Worm (Caenorhabditis elegans) whole organism, mixed stage, embryonic: ENCODE measurements around the gene B0244.16.

ENCODE experiments used
- M03D4.4 ChIP-seq: sonication (generic microtip); optimal IDR thresholded peaks from 2 replicates; lab custom pipeline; 2017; ENCODE audit warnings: mild to moderate bottlenecking, missing genetic modification characterization, missing compliant biosample characterization
- bed-3 ChIP-seq: fragments of 200-800 bp; sonication (Bioruptor generic); optimal IDR thresholded peaks from 3 replicates; lab custom pipeline; 2018; ENCODE audit warnings: mild to moderate bottlenecking, missing genetic modification characterization, moderate library complexity, missing compliant biosample characterization
- blmp-1 ChIP-seq: fragments of 150-350 bp; optimal IDR thresholded peaks from 2 replicates; lab custom pipeline; 2014; ENCODE audit warnings: missing biosample characterization, missing genetic modification characterization
- ceh-39 ChIP-seq: fragments of 150-350 bp; optimal IDR thresholded peaks from 2 replicates; lab custom pipeline; 2014; ENCODE audit warnings: missing biosample characterization, missing genetic modification characterization
- ceh-43 ChIP-seq: fragments of 200-800 bp; sonication (Bioruptor generic); optimal IDR thresholded peaks from 2 replicates; lab custom pipeline; 2018; ENCODE audit warnings: mild to moderate bottlenecking, missing genetic modification characterization, moderate library complexity, missing compliant biosample characterization
- ceh-83 ChIP-seq: fragments of 200-800 bp; sonication (Bioruptor generic); optimal IDR thresholded peaks from 2 replicates; lab custom pipeline; 2018; ENCODE audit warnings: mild to moderate bottlenecking, missing genetic modification characterization, missing compliant biosample characterization
- ces-1 ChIP-seq: fragments of 150-350 bp; optimal IDR thresholded peaks from 2 replicates; lab custom pipeline; 2014; ENCODE audit warnings: missing biosample characterization, missing genetic modification reagents, missing genetic modification characterization
- cnd-1 ChIP-seq: fragments of 200-800 bp; sonication (Bioruptor generic); optimal IDR thresholded peaks from 2 replicates; lab custom pipeline; 2018; ENCODE audit warnings: mild to moderate bottlenecking, missing genetic modification characterization, missing compliant biosample characterization
- drap-1 ChIP-seq: fragments of 200-800 bp; sonication (Bioruptor generic); optimal IDR thresholded peaks from 3 replicates; lab custom pipeline; 2018; ENCODE audit warnings: mild to moderate bottlenecking, missing genetic modification characterization, missing compliant biosample characterization
- elt-3 ChIP-seq: fragments of 150-350 bp; optimal IDR thresholded peaks from 2 replicates; lab custom pipeline; 2014; ENCODE audit warnings: missing biosample characterization, missing genetic modification characterization
- flh-1 ChIP-seq: fragments of 200-800 bp; sonication (Bioruptor generic); optimal IDR thresholded peaks from 2 replicates; lab custom pipeline; 2018; ENCODE audit warnings: mild to moderate bottlenecking, missing genetic modification characterization, moderate library complexity, missing compliant biosample characterization
- ham-2 ChIP-seq: fragments of 200-800 bp; sonication (Bioruptor generic); optimal IDR thresholded peaks from 2 replicates; lab custom pipeline; 2018; ENCODE audit warnings: mild to moderate bottlenecking, missing genetic modification characterization, missing compliant biosample characterization
- hlh-1 ChIP-seq: fragments of 150-350 bp; optimal IDR thresholded peaks from 2 replicates; lab custom pipeline; 2014; ENCODE audit warnings: missing biosample characterization, missing genetic modification reagents, missing genetic modification characterization
- lin-13 ChIP-seq: fragments of 150-350 bp; optimal IDR thresholded peaks from 2 replicates; lab custom pipeline; 2014; ENCODE audit warnings: missing biosample characterization, missing genetic modification characterization
- lin-32 ChIP-seq: fragments of 200-800 bp; sonication (Bioruptor generic); optimal IDR thresholded peaks from 2 replicates; lab custom pipeline; 2018; ENCODE audit warnings: mild to moderate bottlenecking, missing genetic modification characterization, missing compliant biosample characterization
- lsy-2 ChIP-seq: fragments of 150-350 bp; optimal IDR thresholded peaks from 2 replicates; lab custom pipeline; 2014; ENCODE audit warnings: missing biosample characterization, missing genetic modification characterization
- mab-5 ChIP-seq: fragments of 150-350 bp; optimal IDR thresholded peaks from 2 replicates; lab custom pipeline; 2014; ENCODE audit warnings: missing biosample characterization, missing genetic modification characterization
- mep-1 ChIP-seq: fragments of 150-350 bp; optimal IDR thresholded peaks from 2 replicates; lab custom pipeline; 2017; ENCODE audit warnings: missing biosample characterization, missing genetic modification reagents, missing genetic modification characterization, inconsistent platforms
- mls-2 ChIP-seq: sonication (generic microtip); optimal IDR thresholded peaks from 2 replicates; lab custom pipeline; 2016; ENCODE audit warnings: mild to moderate bottlenecking, missing genetic modification characterization, moderate library complexity, missing compliant biosample characterization
- nhr-2 ChIP-seq: fragments of 150-350 bp; optimal IDR thresholded peaks from 2 replicates; lab custom pipeline; 2014; ENCODE audit warnings: missing biosample characterization, missing genetic modification characterization
- nhr-237 ChIP-seq: fragments of 150-350 bp; optimal IDR thresholded peaks from 2 replicates; lab custom pipeline; 2014; ENCODE audit warnings: missing biosample characterization, missing genetic modification characterization
- nhr-28 ChIP-seq: fragments of 150-350 bp; optimal IDR thresholded peaks from 2 replicates; lab custom pipeline; 2014; ENCODE audit warnings: missing biosample characterization, missing genetic modification characterization
- nhr-76 ChIP-seq: sonication (generic microtip); optimal IDR thresholded peaks from 2 replicates; lab custom pipeline; 2017; ENCODE audit warnings: missing biosample characterization, missing genetic modification characterization
- pha-4 ChIP-seq: fragments of 150-350 bp; optimal IDR thresholded peaks from 2 replicates; lab custom pipeline; 2018; ENCODE audit warnings: missing biosample characterization, missing genetic modification reagents, missing genetic modification characterization
- snpc-4 ChIP-seq: fragments of 150-350 bp; optimal IDR thresholded peaks from 2 replicates; lab custom pipeline; 2014; ENCODE audit warnings: missing biosample characterization, missing genetic modification characterization
- sptf-1 ChIP-seq: sonication (generic microtip); optimal IDR thresholded peaks from 2 replicates; lab custom pipeline; 2017; ENCODE audit warnings: mild to moderate bottlenecking, missing genetic modification characterization, moderate library complexity, missing compliant biosample characterization
- unc-120 ChIP-seq: sonication (generic microtip); optimal IDR thresholded peaks from 2 replicates; lab custom pipeline; 2017; ENCODE audit warnings: missing genetic modification characterization, missing compliant biosample characterization; ENCODE audit not compliant: poor library complexity, severe bottlenecking
- unc-39 ChIP-seq: fragments of 150-350 bp; optimal IDR thresholded peaks from 2 replicates; lab custom pipeline; 2014; ENCODE audit warnings: missing biosample characterization, missing genetic modification characterization
- zip-8 ChIP-seq: fragments of 150-350 bp; optimal IDR thresholded peaks from 2 replicates; lab custom pipeline; 2014; ENCODE audit warnings: missing biosample characterization, missing genetic modification characterization
- ztf-11 ChIP-seq: fragments of 150-350 bp; optimal IDR thresholded peaks from 2 replicates; lab custom pipeline; 2014; ENCODE audit warnings: missing biosample characterization, missing genetic modification characterization

The B0244.16 gene

DNA sequence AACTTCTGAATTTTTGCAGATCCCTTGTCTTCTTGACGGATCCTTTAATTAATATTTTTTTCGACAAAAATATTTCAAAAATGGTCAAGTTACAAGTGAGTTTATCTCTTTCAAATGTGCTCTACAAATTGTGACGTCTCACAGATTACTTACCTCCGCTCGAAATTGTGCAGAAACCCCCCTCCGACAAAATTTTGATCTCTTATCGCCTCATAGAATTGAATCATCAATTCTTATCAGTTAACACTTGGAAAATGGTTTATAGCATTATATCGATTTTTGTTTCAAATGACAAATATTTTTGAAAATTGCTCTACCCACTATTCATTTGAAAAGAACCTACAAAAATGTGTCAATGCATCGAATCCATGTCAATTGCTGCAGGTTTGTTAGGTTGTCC is 5.9 kb upstream of the B0244.16 start, which contains the start of gene B0244.10:
Gene B0244.10, plus strand, starts transcription at position 254 of the 400 bp plus-strand sequence.
- TF ChIP-seq bed-3 (GFP tag; lab: Kevin White, UChicago) (no peak), ceh-43 (GFP tag; lab: Kevin White, UChicago) (no peak), nhr-28 (no peak), M03D4.4 (no peak), ceh-39 (tag; lab: Kevin White, UChicago) (no peak), mep-1 (tag; lab: Kevin White, UChicago) (no peak), elt-3 (no peak), cnd-1 (tag; lab: Kevin White, UChicago) (no peak), nhr-237 (tag; lab: Kevin White, UChicago) (no peak)
- TF ChIP-seq, all 35 proteins: peak for 0

DNA sequence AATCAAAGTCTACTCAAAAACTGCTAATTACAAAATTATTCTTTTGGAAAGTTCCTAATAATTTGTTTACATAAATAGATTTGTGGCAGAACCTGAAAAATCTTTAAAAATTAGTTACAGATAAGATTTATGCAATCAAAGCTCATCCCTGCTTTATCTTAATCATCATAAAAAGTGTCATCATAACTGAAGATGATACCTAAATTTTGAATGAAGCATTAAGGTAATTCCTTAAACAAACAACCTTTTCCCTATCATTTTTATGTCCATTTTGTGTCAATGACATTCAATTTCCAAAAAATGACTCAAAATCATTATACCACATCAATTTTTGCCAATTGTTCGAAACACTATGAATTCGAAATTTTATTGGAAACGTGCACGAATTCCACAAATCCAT is 3.1 kb upstream of the B0244.16 start, which contains the start of gene B0244.6:
Gene B0244.6, plus strand, starts transcription at position 301 of the 400 bp plus-strand sequence.
- TF ChIP-seq elt-3 (no peak), lin-32 (GFP tag; lab: Kevin White, UChicago) (no peak), ceh-83 (no peak), flh-1 (GFP tag; lab: Kevin White, UChicago) (no peak), drap-1 (GFP tag; lab: Kevin White, UChicago) (no peak), ceh-43 (GFP tag; lab: Kevin White, UChicago) (no peak), lsy-2 (tag; lab: Kevin White, UChicago) (no peak), pha-4 (no peak), M03D4.4 (no peak), ham-2 (GFP tag; lab: Kevin White, UChicago) (no peak), cnd-1 (tag; lab: Kevin White, UChicago) (no peak), ztf-11 (tag; lab: Kevin White, UChicago) (no peak)

- no peak for TF ChIP-seq blmp-1 (tag; lab: Kevin White, UChicago)
- no peak for TF ChIP-seq sptf-1
- TF ChIP-seq nhr-237 (tag; lab: Kevin White, UChicago): no peak
- no peak for TF ChIP-seq drap-1 (GFP tag; lab: Kevin White, UChicago)
- no peak for TF ChIP-seq M03D4.4
- no peak for TF ChIP-seq hlh-1 (tag; lab: Kevin White, UChicago)
- no peak for TF ChIP-seq unc-39 (tag; lab: Kevin White, UChicago)
- TF ChIP-seq lin-13 (tag; lab: Kevin White, UChicago): no peak
- TF ChIP-seq, all 35 proteins: peak for 0
Observed at ce11 chrIII:5743084-5743483, 2.3 kb downstream of the B0244.16 start, which contains the start of gene B0244.15. TSS of gene B0244.15 (plus strand) at chrIII:5743384.

- no peak for TF ChIP-seq bed-3 (GFP tag; lab: Kevin White, UChicago)
- TF ChIP-seq nhr-28: no peak
- TF ChIP-seq lin-32 (GFP tag; lab: Kevin White, UChicago): no peak
Observed at ce11 chrIII:5744579-5744978, 3.8 kb downstream of the B0244.16 start, which contains the start of gene B0244.5. TSS of gene B0244.5 (plus strand) at chrIII:5744879.

ce11 chrIII:5747185-5747584 is 6.4 kb downstream of the B0244.16 start, which contains the start of gene B0244.4:
TSS of gene B0244.4 (plus strand) at chrIII:5747485.
- no peak for TF ChIP-seq mep-1 (tag; lab: Kevin White, UChicago)
- TF ChIP-seq mab-5: no peak
- no peak for TF ChIP-seq unc-120 (tag; lab: Kevin White, UChicago)
- no peak for TF ChIP-seq cnd-1 (tag; lab: Kevin White, UChicago)
- TF ChIP-seq lin-32 (GFP tag; lab: Kevin White, UChicago): no peak
- TF ChIP-seq nhr-237 (tag; lab: Kevin White, UChicago): no peak
- no peak for TF ChIP-seq mls-2 (tag; lab: Kevin White, UChicago)
- TF ChIP-seq sptf-1: no peak
- no peak for TF ChIP-seq ztf-11 (tag; lab: Kevin White, UChicago)
- TF ChIP-seq ceh-83: no peak
- no peak for TF ChIP-seq snpc-4
- TF ChIP-seq unc-39 (tag; lab: Kevin White, UChicago): no peak
- no peak for TF ChIP-seq ceh-39 (tag; lab: Kevin White, UChicago)
- TF ChIP-seq ham-2 (GFP tag; lab: Kevin White, UChicago): no peak
- no peak for TF ChIP-seq zip-8 (tag; lab: Kevin White, UChicago)
- TF ChIP-seq drap-1 (GFP tag; lab: Kevin White, UChicago): no peak
- no peak for TF ChIP-seq hlh-1 (tag; lab: Kevin White, UChicago)
- TF ChIP-seq, all 35 proteins: peak for 0

DNA sequence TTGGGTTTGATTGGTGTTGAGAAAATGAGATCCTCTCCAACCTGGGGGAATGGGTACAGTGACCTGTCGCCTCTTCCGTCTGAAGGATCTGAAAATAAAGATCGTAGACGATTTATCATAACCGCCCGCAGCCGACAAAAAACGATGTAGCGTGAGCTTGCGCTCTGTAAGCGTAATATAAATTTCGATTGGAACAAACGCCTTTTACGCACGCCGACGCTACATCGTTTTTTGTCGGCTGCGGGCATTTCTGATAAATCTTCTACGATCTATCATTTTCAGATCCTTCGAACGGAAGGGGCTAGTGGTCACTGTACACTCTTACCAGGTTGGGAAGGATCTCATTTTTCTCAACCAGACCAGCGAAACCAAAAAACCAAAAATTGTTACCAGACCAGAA is 7.6 kb downstream of the B0244.16 start:
- TF ChIP-seq nhr-76 (tag; lab: Kevin White, UChicago): no peak
- TF ChIP-seq ceh-83: no peak
- no peak for TF ChIP-seq nhr-2 (tag; lab: Kevin White, UChicago)
- TF ChIP-seq lsy-2 (tag; lab: Kevin White, UChicago): no peak
- no peak for TF ChIP-seq ces-1 (GFP tag; lab: Kevin White, UChicago)
- TF ChIP-seq ham-2 (GFP tag; lab: Kevin White, UChicago): no peak
- no peak for TF ChIP-seq cnd-1 (tag; lab: Kevin White, UChicago)
- no peak for TF ChIP-seq lin-13 (tag; lab: Kevin White, UChicago)
- TF ChIP-seq lin-32 (GFP tag; lab: Kevin White, UChicago): no peak
- TF ChIP-seq ceh-43 (GFP tag; lab: Kevin White, UChicago): no peak
- TF ChIP-seq zip-8 (tag; lab: Kevin White, UChicago): no peak
